Worm (Caenorhabditis elegans) whole organism, dauer: ENCODE measurements around the gene srd-20.
"Not testable (repeated sequence)": the region's sequence is repeated elsewhere in the genome, so short reads cannot be mapped to it uniquely, and the experiment has no call there.

Source experiments
- unc-62 ChIP-seq: sonication (generic microtip); optimal IDR thresholded peaks from 2 replicates; lab custom pipeline; 2017; ENCODE audit warnings: missing biosample characterization, missing genetic modification reagents, missing genetic modification characterization

Gene srd-20

DNA sequence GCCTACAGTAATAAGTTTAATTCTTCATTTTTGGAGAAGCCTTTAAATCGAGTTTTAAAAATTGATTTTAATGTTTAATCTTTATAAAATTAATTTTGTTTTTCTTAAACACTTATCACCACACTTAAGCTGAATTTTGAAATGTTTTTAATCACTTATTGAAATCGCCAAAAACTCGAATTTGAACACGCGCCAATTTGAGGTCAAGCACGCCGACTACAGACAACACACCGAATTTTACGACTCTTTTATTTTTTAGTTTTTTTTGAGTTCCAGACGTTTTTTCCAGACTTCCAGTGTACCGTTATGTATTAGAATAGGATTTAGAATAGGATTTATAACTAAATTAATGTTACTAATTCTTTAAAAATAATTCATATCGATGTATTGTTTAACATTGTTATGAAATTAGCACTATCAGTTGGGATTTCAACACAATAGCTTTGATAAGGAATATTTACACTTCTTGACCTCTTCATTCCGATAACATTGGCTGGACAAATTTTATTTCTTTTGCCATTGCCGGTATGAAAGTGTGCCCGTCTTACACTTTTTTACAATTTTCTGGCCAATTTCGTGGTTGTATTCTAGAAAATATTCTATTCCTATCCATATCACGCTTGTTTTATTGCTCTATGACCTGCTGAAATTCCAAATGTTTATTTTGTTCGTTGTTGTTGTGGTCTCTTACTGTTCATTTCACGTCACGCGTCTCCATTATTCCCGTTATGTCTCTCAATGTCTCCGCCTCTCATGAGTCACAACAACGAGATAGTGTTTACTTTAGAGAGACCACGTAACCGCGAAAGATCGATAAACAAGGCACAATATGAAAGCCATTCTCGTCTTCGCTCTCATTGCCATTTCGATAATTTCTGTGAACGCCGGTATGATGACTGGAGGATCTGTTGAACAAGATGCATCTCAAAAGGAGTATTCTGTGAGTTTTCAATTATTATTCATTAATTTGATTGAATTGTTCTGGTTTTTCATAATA is 11.8 kb upstream of the srd-20 start, which contains the start of gene cpi-2:
TSS of gene cpi-2 (plus strand) at position 788 of the 997 bp plus-strand sequence.
- no peak for TF ChIP-seq unc-62 (GFP tag; lab: Kevin White, UChicago)

DNA sequence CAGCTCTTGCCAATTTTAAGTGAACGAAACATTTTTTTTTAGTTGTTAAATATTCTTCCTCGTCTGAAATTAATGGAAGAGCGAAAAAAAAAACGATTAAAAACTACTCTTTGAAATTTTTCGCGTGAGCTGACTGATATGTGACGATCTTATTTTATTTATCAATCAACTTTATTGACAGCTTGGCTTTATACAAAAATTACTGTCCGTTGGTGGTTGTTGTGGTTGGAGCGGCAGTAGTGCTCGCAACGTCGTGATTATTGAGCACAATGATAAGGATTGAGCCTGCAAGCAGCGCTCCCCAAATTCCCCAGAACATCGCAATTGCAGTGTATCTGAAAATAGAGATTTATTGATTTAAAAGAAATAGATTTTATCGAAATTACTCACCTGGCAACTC is 10.9 kb upstream of the srd-20 start:
- TF ChIP-seq unc-62 (GFP tag; lab: Kevin White, UChicago), result no peak

DNA sequence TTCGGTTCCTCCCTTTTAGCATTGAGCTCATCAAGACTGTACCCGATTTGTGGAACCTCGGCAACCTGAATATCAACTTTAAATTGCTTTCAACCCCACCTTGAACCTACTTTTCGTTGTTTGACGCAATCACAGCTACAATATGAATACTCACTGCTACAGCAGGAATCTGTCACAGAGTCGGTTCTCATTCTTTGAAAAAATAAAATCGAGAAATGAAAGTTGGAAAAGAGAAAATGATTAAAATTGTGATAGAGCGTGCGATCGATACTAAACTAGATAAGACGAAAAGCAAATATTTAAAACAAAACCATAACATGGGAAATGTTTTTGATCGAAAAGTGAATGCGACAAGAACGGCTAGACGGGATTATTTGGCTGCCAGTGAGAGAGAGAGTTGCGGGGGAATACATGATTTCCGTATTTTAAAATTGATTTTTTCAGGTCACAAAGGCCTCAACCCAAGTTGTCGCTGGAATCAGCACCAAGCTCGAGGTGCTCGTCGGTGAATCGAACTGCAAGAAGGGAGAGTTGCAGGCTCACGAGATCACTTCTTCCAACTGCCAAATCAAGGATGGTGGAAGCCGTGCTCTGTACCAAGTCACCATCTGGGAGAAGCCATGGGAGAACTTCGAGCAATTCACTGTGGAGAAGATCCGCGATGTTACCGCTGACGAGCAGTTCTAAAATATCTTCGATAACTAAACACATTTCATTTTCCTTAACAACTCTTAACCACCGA is 10.4 kb upstream of the srd-20 start, which contains the start of gene R01B10.3:
TSS of gene R01B10.3 (minus strand) at position 277 of the 742 bp plus-strand sequence.
- TF ChIP-seq unc-62 (GFP tag; lab: Kevin White, UChicago), result no peak

DNA sequence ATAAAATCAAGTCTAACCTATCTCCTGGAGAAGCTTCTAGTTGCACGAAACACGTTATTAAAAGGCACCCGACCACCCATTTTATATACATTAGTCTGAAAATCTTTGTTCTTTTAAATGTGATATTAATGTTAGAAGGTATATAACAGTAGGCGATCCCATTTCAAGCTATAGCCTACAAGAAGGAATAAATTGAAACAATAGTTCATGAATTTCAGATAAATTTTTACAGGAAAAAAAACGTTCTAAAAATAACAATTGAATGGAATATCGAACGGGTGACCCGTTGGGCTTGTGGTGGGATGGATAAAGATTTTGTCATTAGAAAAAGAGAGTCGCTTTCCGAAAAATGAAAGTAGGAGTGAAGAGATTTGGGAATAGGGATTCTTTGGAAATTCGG is 7.6 kb upstream of the srd-20 start, which contains the start of gene pgap-3:
TSS of gene pgap-3 (minus strand) at position 101 of the 400 bp plus-strand sequence.
- TF ChIP-seq unc-62 (GFP tag; lab: Kevin White, UChicago), result no peak

DNA sequence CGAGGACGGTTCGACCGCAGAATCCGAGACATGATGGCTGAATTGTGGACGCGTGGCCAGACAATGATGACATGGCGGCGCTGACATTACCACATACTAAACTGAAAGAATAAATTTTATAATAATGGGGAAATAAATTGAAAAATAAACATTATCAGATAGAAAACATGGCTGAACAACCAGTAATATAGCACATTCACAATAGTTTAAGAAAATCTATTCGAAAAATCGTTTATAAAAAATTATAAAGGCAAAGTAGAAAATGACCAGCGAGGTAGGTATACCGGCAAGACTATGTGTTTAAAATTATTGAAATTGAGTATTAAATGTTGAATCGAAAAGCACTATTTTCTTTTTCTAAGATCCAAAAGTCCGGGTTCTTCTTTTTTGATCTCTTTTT is 4.2 kb upstream of the srd-20 start, which contains the start of gene jamp-1:
TSS of gene jamp-1 (minus strand) at position 101 of the 400 bp plus-strand sequence.
- TF ChIP-seq unc-62 (GFP tag; lab: Kevin White, UChicago), result no peak

DNA sequence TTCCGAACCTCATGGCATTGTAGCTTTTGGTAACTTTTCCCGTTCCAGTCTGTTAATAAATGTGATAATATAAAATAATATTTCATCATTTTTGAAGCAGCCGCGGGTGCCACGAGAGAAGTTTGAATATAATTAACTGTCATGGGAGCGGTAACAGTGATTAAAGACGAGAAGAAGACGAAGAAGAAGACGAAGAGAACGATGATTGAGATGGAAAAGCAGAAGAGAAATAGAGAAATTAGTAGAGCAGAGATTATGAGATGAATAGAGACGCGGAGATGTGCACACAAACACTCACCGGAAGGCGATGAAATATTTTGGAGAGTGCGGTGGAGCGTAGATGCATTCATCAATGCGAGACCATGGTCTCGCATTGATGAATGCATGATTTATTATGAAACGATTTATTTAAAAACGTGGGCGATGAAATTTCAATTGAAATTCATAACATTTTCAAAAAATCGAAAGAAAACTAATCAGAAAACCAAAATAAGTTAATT is 2.2 kb upstream of the srd-20 start, which contains the start of gene seip-1:
TSS of gene seip-1 (minus strand) at position 51 of the 500 bp plus-strand sequence.
- no peak for TF ChIP-seq unc-62 (GFP tag; lab: Kevin White, UChicago)

DNA sequence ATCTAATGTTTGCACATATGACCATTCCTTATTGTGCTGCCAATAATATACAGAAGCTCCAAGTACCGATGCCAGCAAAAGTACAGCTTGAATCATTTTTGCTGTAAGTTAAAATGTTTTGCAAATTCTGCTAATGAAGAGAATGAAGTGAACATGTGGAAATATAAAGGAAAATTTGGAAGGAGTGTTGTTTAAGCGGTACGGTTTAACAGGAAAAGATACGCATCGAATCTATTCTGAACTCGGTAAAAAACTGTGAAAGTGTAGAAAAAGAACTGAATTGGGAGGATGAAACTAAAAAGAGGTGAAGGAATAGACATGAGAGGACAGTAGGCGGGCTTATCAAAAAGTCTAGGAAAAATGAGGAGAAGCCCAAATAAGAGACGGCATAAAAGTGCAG is 7.9 kb downstream of the srd-20 start, which contains the start of gene Y38A10A.2:
TSS of gene Y38A10A.2 (minus strand) at position 101 of the 400 bp plus-strand sequence.
- no peak for TF ChIP-seq unc-62 (GFP tag; lab: Kevin White, UChicago)

DNA sequence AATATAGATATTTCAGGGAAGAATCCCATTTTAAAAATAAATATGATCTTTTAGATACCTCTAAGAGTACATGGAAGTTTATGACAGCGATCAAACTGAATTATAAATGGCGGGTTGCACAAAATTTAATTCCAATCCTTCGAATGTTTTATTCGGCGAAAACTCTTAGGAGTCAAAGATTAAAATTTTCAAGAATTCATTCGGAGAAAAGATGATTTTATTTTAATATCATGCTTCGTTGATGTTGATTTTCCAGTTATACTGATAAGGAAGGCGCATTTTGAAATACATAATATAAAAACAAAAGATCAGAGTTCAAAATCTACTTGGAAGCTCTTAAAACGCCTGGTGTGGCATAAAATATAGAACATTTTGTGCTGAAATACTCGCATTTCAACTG is 11.7 kb downstream of the srd-20 start, which contains the start of gene srh-10:
TSS of gene srh-10 (minus strand) at position 29 of the 400 bp plus-strand sequence.
- TF ChIP-seq unc-62 (GFP tag; lab: Kevin White, UChicago), result no peak

DNA sequence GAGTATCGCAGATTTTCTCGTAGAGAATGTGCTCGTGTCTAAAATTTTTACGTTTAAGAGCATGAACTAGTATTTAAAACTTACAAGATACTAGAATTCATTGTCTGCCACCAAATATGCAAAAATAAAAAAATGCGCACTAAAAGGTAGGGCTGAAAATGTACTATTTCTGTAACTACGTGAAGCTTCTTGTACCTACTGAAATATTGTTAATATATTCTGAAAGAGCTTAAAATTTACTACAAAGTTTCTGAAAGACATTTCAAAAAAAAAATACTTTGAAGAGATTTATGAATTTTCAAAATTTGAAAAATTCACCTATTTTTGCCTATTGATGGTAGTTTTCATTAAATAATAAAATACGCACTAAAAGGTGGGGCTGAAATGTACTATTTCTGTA is 14.6 kb downstream of the srd-20 start, which contains the start of gene fbxa-214:
TSS of gene fbxa-214 (minus strand) at position 101 of the 400 bp plus-strand sequence.
- not testable (repeated sequence) for TF ChIP-seq unc-62 (GFP tag; lab: Kevin White, UChicago)

DNA sequence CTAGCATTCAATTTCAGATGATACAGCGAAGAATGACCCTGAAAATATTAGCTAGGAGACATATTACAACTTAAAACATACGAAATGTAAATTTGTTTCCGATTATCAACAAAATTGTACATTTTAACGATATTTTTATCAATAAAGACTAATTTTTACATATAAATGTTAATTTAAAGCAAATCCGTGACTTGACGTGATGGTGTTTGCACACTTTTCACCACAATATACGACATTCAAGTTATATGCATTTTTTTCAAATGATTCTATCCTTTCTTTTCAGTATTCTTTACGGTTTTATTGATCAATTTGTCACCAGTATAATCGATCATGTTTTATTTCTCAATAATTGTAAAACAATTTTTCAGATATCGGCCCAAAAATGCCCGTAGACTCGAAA is 40.4 kb downstream of the srd-20 start, which contains the start of gene Y38A10A.7:
TSS of gene Y38A10A.7 (plus strand) at position 369 of the 400 bp plus-strand sequence.
- no peak for TF ChIP-seq unc-62 (GFP tag; lab: Kevin White, UChicago)

DNA sequence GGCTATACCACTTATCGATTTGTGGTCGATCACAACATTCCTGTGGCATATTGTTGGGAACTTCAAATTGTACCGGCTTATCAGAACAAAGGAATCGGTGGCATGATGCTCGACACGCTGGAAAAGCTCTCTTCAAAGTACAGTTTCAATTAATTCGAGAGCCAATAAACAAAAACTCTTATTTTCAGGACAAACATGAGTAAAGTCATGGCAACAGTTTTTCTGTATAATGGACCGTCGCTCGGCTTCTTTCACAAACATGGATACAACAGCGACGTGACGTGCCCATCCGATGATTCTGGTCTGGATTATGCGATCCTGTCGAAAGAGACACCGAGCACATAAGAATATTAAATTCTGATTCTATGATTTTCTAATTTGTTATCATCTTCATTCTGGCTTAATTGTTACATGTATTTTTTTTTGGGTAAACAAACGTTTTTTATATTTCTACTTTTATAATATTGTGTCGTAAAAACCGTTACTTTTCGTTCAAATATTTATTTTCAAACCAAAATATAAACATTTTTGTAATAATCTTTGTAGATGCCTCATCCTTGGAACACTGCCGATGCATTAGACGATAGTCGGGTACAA is 41.3 kb downstream of the srd-20 start, which contains the start of gene smut-1:
TSS of gene smut-1 (plus strand) at position 547 of the 597 bp plus-strand sequence.
- TF ChIP-seq unc-62 (GFP tag; lab: Kevin White, UChicago), result no peak

DNA sequence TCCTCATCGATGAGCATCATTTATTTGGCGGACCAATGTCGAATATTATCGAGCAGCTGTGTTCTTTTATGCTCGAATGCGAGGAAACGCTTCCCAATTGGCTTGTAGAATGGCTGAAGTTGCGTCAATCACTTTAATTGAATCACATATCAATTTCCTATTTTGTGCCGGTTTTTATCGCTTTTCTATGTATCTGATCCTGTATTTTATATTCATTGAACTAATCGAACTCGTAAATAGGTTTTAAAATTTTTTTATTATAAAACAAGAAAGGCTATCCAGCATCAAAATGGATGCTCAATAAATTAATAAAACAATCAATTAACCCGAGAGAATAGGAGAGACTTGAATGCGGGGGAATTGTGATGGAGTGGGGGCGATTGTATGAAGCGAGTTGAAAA is 43.4 kb downstream of the srd-20 start:
- no peak for TF ChIP-seq unc-62 (GFP tag; lab: Kevin White, UChicago)

DNA sequence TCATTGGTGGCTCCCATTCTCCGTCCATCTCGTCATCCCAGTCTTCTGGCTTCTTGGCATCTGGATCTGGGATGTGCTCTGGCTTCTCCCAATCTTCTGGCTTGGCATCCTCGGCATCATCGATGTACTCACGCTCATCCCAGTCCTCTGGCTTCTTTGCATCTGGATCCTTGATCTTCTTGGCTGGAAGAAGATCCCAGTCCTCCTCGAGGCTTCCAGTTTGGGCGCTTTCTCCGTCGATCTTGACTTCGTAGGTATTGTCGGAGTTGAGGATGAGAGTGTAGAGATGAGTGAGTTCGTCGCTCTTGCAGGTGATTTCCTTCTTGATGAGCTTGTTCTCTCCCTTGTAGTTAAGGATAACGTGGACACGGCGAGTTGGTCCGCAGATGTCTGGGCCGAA is 44.2 kb downstream of the srd-20 start:
- no peak for TF ChIP-seq unc-62 (GFP tag; lab: Kevin White, UChicago)

DNA sequence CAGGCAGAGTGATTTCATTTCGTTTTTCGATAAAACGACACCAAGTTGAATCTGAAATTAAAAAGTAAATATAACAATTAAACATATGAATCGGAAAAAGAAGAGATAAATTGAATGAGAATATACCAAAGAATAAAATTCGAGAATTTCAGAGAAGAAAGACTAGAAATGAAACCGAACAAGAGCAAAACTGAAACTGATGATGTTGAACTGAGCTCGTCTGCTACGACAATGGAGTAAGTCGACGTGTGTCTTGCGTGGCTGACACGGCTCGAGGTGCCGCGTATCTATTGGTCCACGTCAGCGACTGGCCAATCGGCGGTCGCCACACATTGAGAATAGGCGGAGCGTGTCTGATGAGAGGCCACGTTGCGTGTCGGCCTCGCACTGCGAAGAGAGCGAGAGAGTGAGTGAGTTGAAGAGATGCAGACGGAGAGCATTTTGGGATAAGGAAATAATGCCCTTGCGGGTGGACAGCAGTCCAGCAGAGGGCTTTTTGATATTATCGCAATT is 45.2 kb downstream of the srd-20 start, which contains the start of gene crt-1:
TSS of gene crt-1 (minus strand) at position 51 of the 513 bp plus-strand sequence.
- TF ChIP-seq unc-62 (GFP tag; lab: Kevin White, UChicago), result no peak
